Fruit fly (Drosophila melanogaster): ENCODE measurements around the gene CG18731.

Gene CG18731

dm6 chr3R:29724745-29725144, at the start of gene CG18731, which contains the start of gene Naa40:
TSS of gene CG18731 (plus strand) at chr3R:29725027.
TSS of gene Naa40 (minus strand) at chr3R:29724950.
- no peak for TF ChIP-seq noc (tag; optimal IDR thresholded peaks at IDR 0.05)

- peak; percentile 10 for TF ChIP-seq noc (tag; optimal IDR thresholded peaks at IDR 0.05)
Measured at dm6 chr3R:29675333-29675732, 49.5 kb upstream of the CG18731 start, which contains the start of the genes Bub3 and Cap-D2. TSS of gene Bub3 (minus strand) at chr3R:29675421. TSS of gene Cap-D2 (plus strand) at chr3R:29675651.

- no peak for TF ChIP-seq noc (tag; optimal IDR thresholded peaks at IDR 0.05)
Measured at dm6 chr3R:29681241-29681640, 43.6 kb upstream of the CG18731 start.

- TF ChIP-seq noc (tag; optimal IDR thresholded peaks at IDR 0.05), result no peak
Measured at dm6 chr3R:29682152-29682600, 42.7 kb upstream of the CG18731 start, which contains the start of the genes CG7582 and Gycalpha99B. TSS of gene CG7582 (minus strand) at chr3R:29682278. TSS of gene Gycalpha99B (plus strand) at chr3R:29682503.

- no peak for TF ChIP-seq noc (tag; optimal IDR thresholded peaks at IDR 0.05)
Measured at dm6 chr3R:29686698-29687097, 38.1 kb upstream of the CG18731 start.

- no peak for TF ChIP-seq noc (tag; optimal IDR thresholded peaks at IDR 0.05)
Measured at dm6 chr3R:29689211-29689610, 35.6 kb upstream of the CG18731 start, which contains the start of gene Obp99c. TSS of gene Obp99c (minus strand) at chr3R:29689311.

- no peak for TF ChIP-seq noc (tag; optimal IDR thresholded peaks at IDR 0.05)
Measured at dm6 chr3R:29689833-29690538, 34.8 kb upstream of the CG18731 start.

dm6 chr3R:29690539-29690852, 34.3 kb upstream of the CG18731 start:
- TF ChIP-seq noc (tag; optimal IDR thresholded peaks at IDR 0.05), result no peak

- TF ChIP-seq noc (tag; optimal IDR thresholded peaks at IDR 0.05), result no peak
Measured at dm6 chr3R:29690960-29691527, 33.8 kb upstream of the CG18731 start.

dm6 chr3R:29692009-29692641, 32.7 kb upstream of the CG18731 start, which contains the start of gene dmrt99B:
TSS of gene dmrt99B (plus strand) at chr3R:29692591.
- TF ChIP-seq noc (tag; optimal IDR thresholded peaks at IDR 0.05), result no peak

dm6 chr3R:29695744-29696143, 29.1 kb upstream of the CG18731 start:
- no peak for TF ChIP-seq noc (tag; optimal IDR thresholded peaks at IDR 0.05)

- TF ChIP-seq noc (tag; optimal IDR thresholded peaks at IDR 0.05), result no peak
Measured at dm6 chr3R:29696359-29696758, 28.5 kb upstream of the CG18731 start.

- TF ChIP-seq noc (tag; optimal IDR thresholded peaks at IDR 0.05), result no peak
Measured at dm6 chr3R:29697841-29698240, 27.0 kb upstream of the CG18731 start.

dm6 chr3R:29699220-29699619, 25.6 kb upstream of the CG18731 start:
- no peak for TF ChIP-seq noc (tag; optimal IDR thresholded peaks at IDR 0.05)

dm6 chr3R:29701739-29702138, 23.1 kb upstream of the CG18731 start:
- TF ChIP-seq noc (tag; optimal IDR thresholded peaks at IDR 0.05), result no peak

dm6 chr3R:29704557-29704956, 20.3 kb upstream of the CG18731 start:
- TF ChIP-seq noc (tag; optimal IDR thresholded peaks at IDR 0.05), result no peak

All from whole organism, larva.